Fruit fly (Drosophila melanogaster) ovary, adult (tissue): ENCODE data around the gene y.

Experiments used
- CG17801 ChIP-seq: fragments of 200-800 bp; optimal IDR thresholded peaks from 2 replicates; lab custom pipeline; 2019; ENCODE audit warnings: missing biosample characterization, mild to moderate bottlenecking, missing genetic modification characterization, moderate library complexity; ENCODE audit not compliant: partially characterized antibody

Gene y

DNA sequence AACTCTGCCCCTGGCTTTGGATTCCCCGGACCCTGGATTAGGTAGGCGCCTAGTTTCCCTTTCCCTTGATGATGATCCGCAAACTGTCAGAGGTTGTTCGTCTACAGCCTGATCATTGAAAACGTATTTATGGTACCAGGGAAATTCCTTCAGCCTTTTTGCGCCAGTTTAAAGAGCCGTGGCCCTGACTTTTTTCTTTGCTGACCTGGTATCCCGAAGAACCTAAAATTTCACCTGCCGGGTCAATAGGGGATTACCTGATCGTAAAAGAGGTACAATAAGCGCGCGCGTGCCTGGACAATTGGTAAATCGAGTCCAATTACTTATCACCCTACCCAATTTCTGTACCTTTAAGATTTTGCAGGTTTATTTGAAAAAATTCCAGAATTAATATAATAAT lies 43.4 kb downstream of the y start:
- TF ChIP-seq CG17801 (GFP tag; lab: Kevin White, UChicago): no peak

dm6 chrX:406306-406705 lies 50.0 kb downstream of the y start:
- no peak for TF ChIP-seq CG17801 (GFP tag; lab: Kevin White, UChicago)

DNA sequence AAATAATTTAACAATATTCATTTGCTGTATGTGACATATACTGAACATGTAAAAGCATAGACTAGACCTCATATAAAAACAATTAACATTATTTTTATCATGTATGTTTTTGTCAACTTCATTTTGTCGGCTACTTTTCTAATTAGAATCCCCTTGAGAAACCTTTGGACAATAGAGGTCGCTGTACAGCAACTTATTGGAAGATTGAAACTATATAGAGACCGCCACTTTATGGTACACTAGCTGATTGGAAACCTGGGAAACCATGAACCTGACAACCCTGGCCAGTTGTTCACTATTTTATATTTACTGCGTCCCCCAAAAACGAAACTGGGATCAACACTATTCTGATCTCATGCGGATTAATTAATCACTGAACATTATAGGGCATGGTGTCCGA lies 51.1 kb downstream of the y start:
- no peak for TF ChIP-seq CG17801 (GFP tag; lab: Kevin White, UChicago)

- no peak for TF ChIP-seq CG17801 (GFP tag; lab: Kevin White, UChicago)
Observed at dm6 chrX:409370-409769, 53.1 kb downstream of the y start.
